ENCODE assay signal across 1 fruit fly cellular context in the genomic region with DNA sequence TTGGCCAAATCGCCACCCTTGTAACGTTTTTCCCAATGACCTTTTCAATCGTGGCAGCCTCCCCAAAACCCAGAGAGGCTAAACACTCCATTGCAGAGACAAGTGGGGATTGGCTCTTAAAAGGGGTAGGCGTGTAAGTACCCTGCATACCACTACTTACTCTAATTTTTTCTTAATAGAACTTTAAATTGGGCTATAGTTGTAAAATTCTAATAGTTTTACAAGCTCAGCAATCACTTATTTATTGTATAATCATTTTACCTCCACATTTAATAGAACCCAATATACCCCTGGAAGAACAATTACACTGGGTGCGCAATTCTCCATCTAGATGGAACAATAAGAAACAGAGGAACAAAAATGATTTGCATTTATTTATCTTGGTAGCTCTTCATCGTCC.
A peak's percentile ranks its signal among the peaks of the same experiment; 100 is the strongest.
TF ChIP-seq lines count a peak whose summit lies in the region.

No protein-coding gene starts in this region.

TF ChIP-seq in whole organism, embryonic, 481 proteins besides CTCF, POLR2A, EP300 and RAD21 (continued from another document):
- peak; percentile 14 for TF ChIP-seq CG1792 (GFP tag; optimal IDR thresholded peaks at IDR 0.05; lab: Kevin White, UChicago)
- peak; percentile 40 for TF ChIP-seq Deaf1 (tag; optimal IDR thresholded peaks at IDR 0.05; lab: Kevin White, UChicago)
- peak; percentile 42 for TF ChIP-seq CG2875 (GFP tag; optimal IDR thresholded peaks at IDR 0.05; lab: Kevin White, UChicago)
- TF ChIP-seq CG31224 (GFP tag; IDR thresholded peaks at IDR 0.05; lab: Robert Waterston, UW): peak; percentile 67
- no peak for TF ChIP-seq Opbp (GFP tag; IDR thresholded peaks at IDR 0.05; lab: Robert Waterston, UW; ENCODE audit: partially characterized antibody)
- no peak for TF ChIP-seq ap (GFP tag; IDR thresholded peaks at IDR 0.05; lab: Robert Waterston, UW)
- TF ChIP-seq CG2202 (tag; optimal IDR thresholded peaks at IDR 0.05; lab: Kevin White, UChicago): peak; percentile 28
- no peak for TF ChIP-seq nerfin-2 (GFP tag; IDR thresholded peaks at IDR 0.05; lab: Robert Waterston, UW; ENCODE audit: partially characterized antibody)
- TF ChIP-seq CG10366 (GFP tag; IDR thresholded peaks at IDR 0.05; lab: Robert Waterston, UW): peak; percentile 72
- peak; percentile 76 for TF ChIP-seq caup (GFP tag; optimal IDR thresholded peaks at IDR 0.05; lab: Kevin White, UChicago; ENCODE audit: severe bottlenecking)
- peak; percentile 30 for TF ChIP-seq disco-r (GFP tag; optimal IDR thresholded peaks at IDR 0.05; lab: Kevin White, UChicago)
- peak; percentile 48 for TF ChIP-seq CG18764 (GFP tag; optimal IDR thresholded peaks at IDR 0.05; lab: Kevin White, UChicago)
- TF ChIP-seq Trl (optimal IDR thresholded peaks at IDR 0.05; lab: Kevin White, UChicago): no peak
- TF ChIP-seq Trl (GFP tag; optimal IDR thresholded peaks at IDR 0.05; lab: Kevin White, UChicago): peak; percentile 60
- TF ChIP-seq Six4 (GFP tag; optimal IDR thresholded peaks at IDR 0.05; lab: Kevin White, UChicago): peak; percentile 48
